Fruit fly (Drosophila melanogaster) whole organism, prepupa: Measurements from ENCODE around the gene Oseg1.

Experiments used
- CG34406 ChIP-seq: fragments of 200-800 bp; sonication (Bioruptor generic); optimal IDR thresholded peaks from 3 replicates; lab custom pipeline; 2016; ENCODE audit warnings: missing biosample characterization, missing genetic modification characterization
- cyc ChIP-seq: fragments of 200-800 bp; sonication (Bioruptor generic); optimal IDR thresholded peaks from 3 replicates; lab custom pipeline; 2016; ENCODE audit warnings: missing biosample characterization, missing genetic modification characterization
- dac ChIP-seq: fragments of 200-800 bp; sonication (Bioruptor generic); optimal IDR thresholded peaks from 2 replicates; lab custom pipeline; 2017; ENCODE audit warnings: missing biosample characterization, mild to moderate bottlenecking, missing genetic modification characterization
- net ChIP-seq: fragments of 200-800 bp; sonication (Bioruptor generic); optimal IDR thresholded peaks from 3 replicates; lab custom pipeline; 2016; ENCODE audit warnings: missing biosample characterization, missing genetic modification characterization

dm6 chr3L:8419622-8420176 lies 7.1 kb upstream of the Oseg1 start:
- TF ChIP-seq dac (GFP tag; lab: Kevin White, UChicago) (no peak), CG34406 (GFP tag; lab: Kevin White, UChicago) (no peak), cyc (GFP tag; lab: Kevin White, UChicago) (no peak), net (GFP tag; lab: Kevin White, UChicago) (no peak)
